Fruit fly (Drosophila melanogaster) whole organism, wandering third instar larva: ENCODE data around the gene Irp-1B.

Source experiments
- GATAd ChIP-seq: sonication (Bioruptor generic); optimal IDR thresholded peaks from 2 replicates; lab custom pipeline; 2016; ENCODE audit warnings: missing biosample characterization, missing genetic modification characterization
- Hr78 ChIP-seq: fragments of >200 bp; optimal IDR thresholded peaks from 2 replicates; lab custom pipeline; 2017; ENCODE audit warnings: missing biosample characterization, missing genetic modification characterization
- OdsH ChIP-seq: fragments of 200-800 bp; sonication (Bioruptor generic); optimal IDR thresholded peaks from 2 replicates; lab custom pipeline; 2016; ENCODE audit warnings: missing biosample characterization, mild to moderate bottlenecking, missing genetic modification characterization
- ey ChIP-seq: fragments of 200-800 bp; sonication (Bioruptor generic); optimal IDR thresholded peaks from 2 replicates; lab custom pipeline; 2016; ENCODE audit warnings: missing biosample characterization, missing genetic modification characterization
- h ChIP-seq: fragments of 200-800 bp; sonication (Bioruptor generic); optimal IDR thresholded peaks from 3 replicates; lab custom pipeline; 2016; ENCODE audit warnings: missing biosample characterization, mild to moderate bottlenecking, missing genetic modification characterization
- jim ChIP-seq: fragments of 175-275, 200-325 bp; sonication (Bioruptor generic); optimal IDR thresholded peaks from 2 replicates; lab custom pipeline; 2016; ENCODE audit warnings: missing biosample characterization, mild to moderate bottlenecking, missing genetic modification characterization
- psq ChIP-seq: fragments of 200-800 bp; sonication (Bioruptor generic); optimal IDR thresholded peaks from 3 replicates; lab custom pipeline; 2017; ENCODE audit warnings: missing biosample characterization, mild to moderate bottlenecking, missing genetic modification characterization, moderate library complexity
- rgr ChIP-seq: fragments of 200-800 bp; sonication (Bioruptor generic); optimal IDR thresholded peaks from 3 replicates; lab custom pipeline; 2016; ENCODE audit warnings: missing biosample characterization, mild to moderate bottlenecking, missing genetic modification characterization
- usp ChIP-seq: fragments of >200 bp; optimal IDR thresholded peaks from 2 replicates; lab custom pipeline; 2017; ENCODE audit warnings: missing biosample characterization, missing genetic modification characterization

DNA sequence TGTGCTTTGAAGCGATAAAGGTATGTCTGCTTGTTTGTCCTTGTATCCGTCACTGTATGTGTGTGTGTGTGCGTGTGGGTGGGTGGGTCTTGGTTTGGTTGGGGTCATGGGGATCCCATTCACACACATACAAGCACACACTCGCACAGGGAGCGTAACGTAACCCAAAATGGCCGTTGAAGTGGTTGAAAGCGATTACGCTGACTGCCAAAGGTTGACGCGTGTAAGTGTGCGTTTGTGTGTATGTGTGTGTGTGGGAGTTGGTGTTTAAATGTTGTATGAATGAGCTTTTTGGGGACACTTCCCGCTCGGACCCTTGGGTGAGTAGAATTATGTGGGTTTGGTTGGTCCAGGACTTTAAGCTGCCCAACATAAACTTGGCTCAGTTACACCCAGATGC lies 8.5 kb upstream of the Irp-1B start:
- TF ChIP-seq OdsH (GFP tag; lab: Kevin White, UChicago), result no peak
- no peak for TF ChIP-seq psq
- TF ChIP-seq Hr78 (GFP tag; lab: Kevin White, UChicago), result no peak
- no peak for TF ChIP-seq h
- TF ChIP-seq usp (GFP tag; lab: Kevin White, UChicago), result no peak
- TF ChIP-seq ey, result no peak
- no peak for TF ChIP-seq GATAd (GFP tag; lab: Kevin White, UChicago)
- no peak for TF ChIP-seq jim
- no peak for TF ChIP-seq rgr
